Worm (Caenorhabditis elegans): Measurements from ENCODE around the gene Y45F10B.59.
"Not testable (repeated sequence)": the region's sequence is repeated elsewhere in the genome, so short reads cannot be mapped to it uniquely, and the experiment has no call there.

- TF ChIP-seq unc-62 (GFP tag; optimal IDR thresholded peaks at IDR 0.05); efl-1 (GFP tag; optimal IDR thresholded peaks at IDR 0.05); attf-6 (GFP tag; IDR thresholded peaks at IDR 0.05); T26A5.8 (tag; optimal IDR thresholded peaks at IDR 0.05): not testable (repeated sequence)
Measured at ce11 chrIV:13651411-13651810, 49.0 kb downstream of the Y45F10B.59 start, which contains the start of gene C08F11.12.
